Worm (Caenorhabditis elegans): Measurements from ENCODE around the gene B0464.6.

The B0464.6 gene

ce11 chrIII:9450933-9451332, 14.8 kb downstream of the B0464.6 start:
- TF ChIP-seq nhr-12 (tag; optimal IDR thresholded peaks at IDR 0.05) (no peak), lin-32 (GFP tag; optimal IDR thresholded peaks at IDR 0.05) (peak; percentile 5), elt-3 (tag; optimal IDR thresholded peaks at IDR 0.05) (no peak), tbx-8 (GFP tag; optimal IDR thresholded peaks at IDR 0.05) (no peak), nhr-237 (tag; optimal IDR thresholded peaks at IDR 0.05) (no peak), nhr-2 (tag; optimal IDR thresholded peaks at IDR 0.05) (peak; percentile 96), elt-1 (tag; optimal IDR thresholded peaks at IDR 0.05; ENCODE audit: borderline replicate concordance, insufficient read depth) (no peak), zip-8 (tag; optimal IDR thresholded peaks at IDR 0.05) (no peak), pha-4 (tag; optimal IDR thresholded peaks at IDR 0.05) (no peak), sptf-1 (tag; optimal IDR thresholded peaks at IDR 0.05) (peak; percentile 45), blmp-1 (tag; optimal IDR thresholded peaks at IDR 0.05) (no peak), mls-2 (tag; optimal IDR thresholded peaks at IDR 0.05) (peak; percentile 83), ces-1 (GFP tag; optimal IDR thresholded peaks at IDR 0.05) (peak; percentile 72), lin-13 (tag; optimal IDR thresholded peaks at IDR 0.05) (no peak), ham-2 (GFP tag; optimal IDR thresholded peaks at IDR 0.05) (peak; percentile 76), cnd-1 (tag; optimal IDR thresholded peaks at IDR 0.05) (peak; percentile 11), unc-39 (tag; optimal IDR thresholded peaks at IDR 0.05) (peak; percentile 16), snpc-4 (tag; optimal IDR thresholded peaks at IDR 0.05) (no peak), nhr-28 (tag; optimal IDR thresholded peaks at IDR 0.05) (no peak), lsy-2 (tag; optimal IDR thresholded peaks at IDR 0.05) (peak; percentile 63), flh-1 (GFP tag; optimal IDR thresholded peaks at IDR 0.05) (no peak), mab-5 (tag; optimal IDR thresholded peaks at IDR 0.05) (no peak), mep-1 (tag; optimal IDR thresholded peaks at IDR 0.05) (peak; percentile 11), M03D4.4 (tag; optimal IDR thresholded peaks at IDR 0.05) (no peak), bed-3 (GFP tag; optimal IDR thresholded peaks at IDR 0.05) (no peak), nhr-76 (tag; optimal IDR thresholded peaks at IDR 0.05) (no peak), ceh-39 (tag; optimal IDR thresholded peaks at IDR 0.05) (no peak), ceh-43 (GFP tag; optimal IDR thresholded peaks at IDR 0.05) (peak; percentile 67), ztf-11 (tag; optimal IDR thresholded peaks at IDR 0.05) (peak; percentile 24), ceh-83 (GFP tag; optimal IDR thresholded peaks at IDR 0.05) (no peak), hlh-1 (tag; optimal IDR thresholded peaks at IDR 0.05) (no peak), unc-120 (tag; optimal IDR thresholded peaks at IDR 0.05; ENCODE audit: poor library complexity, severe bottlenecking) (no peak), unc-62 (GFP tag; optimal IDR thresholded peaks at IDR 0.05) (peak; percentile 22), drap-1 (GFP tag; optimal IDR thresholded peaks at IDR 0.05) (no peak), sem-2 (GFP tag; optimal IDR thresholded peaks at IDR 0.05) (no peak)

- no peak for TF ChIP-seq sem-2 (GFP tag; optimal IDR thresholded peaks at IDR 0.05)
- TF ChIP-seq nhr-2 (tag; optimal IDR thresholded peaks at IDR 0.05) = no peak
- TF ChIP-seq pha-4 (tag; optimal IDR thresholded peaks at IDR 0.05) = no peak
- no peak for TF ChIP-seq ztf-11 (tag; optimal IDR thresholded peaks at IDR 0.05)
- no peak for TF ChIP-seq ces-1 (GFP tag; optimal IDR thresholded peaks at IDR 0.05)
- TF ChIP-seq nhr-237 (tag; optimal IDR thresholded peaks at IDR 0.05) = no peak
- no peak for TF ChIP-seq bed-3 (GFP tag; optimal IDR thresholded peaks at IDR 0.05)
- no peak for TF ChIP-seq cnd-1 (tag; optimal IDR thresholded peaks at IDR 0.05)
- no peak for TF ChIP-seq drap-1 (GFP tag; optimal IDR thresholded peaks at IDR 0.05)
- TF ChIP-seq ceh-39 (tag; optimal IDR thresholded peaks at IDR 0.05) = no peak
- no peak for TF ChIP-seq flh-1 (GFP tag; optimal IDR thresholded peaks at IDR 0.05)
- TF ChIP-seq mep-1 (tag; optimal IDR thresholded peaks at IDR 0.05) = no peak
- no peak for TF ChIP-seq lsy-2 (tag; optimal IDR thresholded peaks at IDR 0.05)
- no peak for TF ChIP-seq snpc-4 (tag; optimal IDR thresholded peaks at IDR 0.05)
- no peak for TF ChIP-seq zip-8 (tag; optimal IDR thresholded peaks at IDR 0.05)
- no peak for TF ChIP-seq ham-2 (GFP tag; optimal IDR thresholded peaks at IDR 0.05)
Measured at ce11 chrIII:9449831-9450230, 15.9 kb downstream of the B0464.6 start, which contains the start of gene F54C8.6. Gene F54C8.6 (minus strand): TSS chrIII:9449931.

ce11 chrIII:9443417-9444027, 22.2 kb downstream of the B0464.6 start, which contains the start of gene pir-2:
Gene pir-2 (minus strand): TSS chrIII:9443634.
- TF ChIP-seq cnd-1 (tag; optimal IDR thresholded peaks at IDR 0.05) (peak; percentile 94), mep-1 (tag; optimal IDR thresholded peaks at IDR 0.05) (peak; percentile 88), sem-2 (GFP tag; optimal IDR thresholded peaks at IDR 0.05) (no peak), flh-1 (GFP tag; optimal IDR thresholded peaks at IDR 0.05) (no peak), hlh-1 (tag; optimal IDR thresholded peaks at IDR 0.05) (peak; percentile 98), M03D4.4 (tag; optimal IDR thresholded peaks at IDR 0.05) (no peak), nhr-237 (tag; optimal IDR thresholded peaks at IDR 0.05) (peak; percentile 65), blmp-1 (tag; optimal IDR thresholded peaks at IDR 0.05) (no peak), nhr-12 (tag; optimal IDR thresholded peaks at IDR 0.05) (no peak), lin-13 (tag; optimal IDR thresholded peaks at IDR 0.05) (peak; percentile 28), nhr-2 (tag; optimal IDR thresholded peaks at IDR 0.05) (peak; percentile 12), snpc-4 (tag; optimal IDR thresholded peaks at IDR 0.05) (no peak), ces-1 (GFP tag; optimal IDR thresholded peaks at IDR 0.05) (peak; percentile 84), drap-1 (GFP tag; optimal IDR thresholded peaks at IDR 0.05) (peak; percentile 32), mab-5 (tag; optimal IDR thresholded peaks at IDR 0.05) (no peak), unc-120 (tag; optimal IDR thresholded peaks at IDR 0.05; ENCODE audit: poor library complexity, severe bottlenecking) (peak; percentile 82), unc-39 (tag; optimal IDR thresholded peaks at IDR 0.05) (no peak), sptf-1 (tag; optimal IDR thresholded peaks at IDR 0.05) (peak; percentile 73), mls-2 (tag; optimal IDR thresholded peaks at IDR 0.05) (peak; percentile 66), bed-3 (GFP tag; optimal IDR thresholded peaks at IDR 0.05) (no peak), nhr-28 (tag; optimal IDR thresholded peaks at IDR 0.05) (no peak), unc-62 (GFP tag; optimal IDR thresholded peaks at IDR 0.05) (peak; percentile 74), zip-8 (tag; optimal IDR thresholded peaks at IDR 0.05) (no peak), nhr-76 (tag; optimal IDR thresholded peaks at IDR 0.05) (no peak), lsy-2 (tag; optimal IDR thresholded peaks at IDR 0.05) (peak; percentile 85), elt-3 (tag; optimal IDR thresholded peaks at IDR 0.05) (peak; percentile 8), ztf-11 (tag; optimal IDR thresholded peaks at IDR 0.05) (peak; percentile 63), ham-2 (GFP tag; optimal IDR thresholded peaks at IDR 0.05) (peak; percentile 69), ceh-83 (GFP tag; optimal IDR thresholded peaks at IDR 0.05) (peak; percentile 66), tbx-8 (GFP tag; optimal IDR thresholded peaks at IDR 0.05) (no peak), pha-4 (tag; optimal IDR thresholded peaks at IDR 0.05) (peak; percentile 83), ceh-43 (GFP tag; optimal IDR thresholded peaks at IDR 0.05) (no peak), lin-32 (GFP tag; optimal IDR thresholded peaks at IDR 0.05) (peak; percentile 83), ceh-39 (tag; optimal IDR thresholded peaks at IDR 0.05) (peak; percentile 93), elt-1 (tag; optimal IDR thresholded peaks at IDR 0.05; ENCODE audit: borderline replicate concordance, insufficient read depth) (no peak)

Data from whole organism, mixed stage, embryonic.